Fruit fly (Drosophila melanogaster): ENCODE measurements around the gene CG8132.

CG8132 gene

DNA sequence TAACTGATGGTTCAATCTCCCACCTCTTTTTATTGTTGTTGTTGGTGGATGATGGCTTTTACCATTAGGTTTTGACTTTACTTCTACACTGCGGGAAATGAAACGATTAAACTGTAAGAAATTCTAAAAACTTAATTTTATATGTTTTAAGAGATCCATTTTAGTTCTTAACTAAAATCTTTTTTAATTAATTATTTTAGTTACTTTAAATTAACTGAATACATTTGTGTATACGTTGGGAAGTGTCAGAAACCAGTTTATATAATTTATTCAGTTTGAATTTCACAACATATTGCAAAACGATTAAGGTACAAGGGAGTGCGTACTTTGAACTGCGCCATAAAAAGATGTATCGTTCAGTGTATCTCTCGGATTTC lies 48.0 kb upstream of the CG8132 start (continued):
- TF ChIP-seq CG14050 (GFP tag; IDR thresholded peaks at IDR 0.05): no peak
- peak; percentile 85 for TF ChIP-seq Med (GFP tag)
- TF ChIP-seq hkb (optimal IDR thresholded peaks at IDR 0.05): no peak
- no peak for TF ChIP-seq hkb (GFP tag; IDR thresholded peaks at IDR 0.05)
- no peak for TF ChIP-seq bigmax (GFP tag; optimal IDR thresholded peaks at IDR 0.05)
- TF ChIP-seq Oaz (GFP tag; IDR thresholded peaks at IDR 0.05): no peak
- no peak for TF ChIP-seq CG9215 (GFP tag; IDR thresholded peaks at IDR 0.05)
- TF ChIP-seq repo (GFP tag; optimal IDR thresholded peaks at IDR 0.05): no peak
- TF ChIP-seq Tbp (GFP tag; optimal IDR thresholded peaks at IDR 0.05): no peak
- no peak for TF ChIP-seq Sry-δ (GFP tag; optimal IDR thresholded peaks at IDR 0.05)
- no peak for TF ChIP-seq MBD-R2 (GFP tag; IDR thresholded peaks at IDR 0.05)
- no peak for TF ChIP-seq E2f1 (GFP tag; IDR thresholded peaks at IDR 0.05)
- no peak for TF ChIP-seq CG31441 (GFP tag; IDR thresholded peaks at IDR 0.05)
- TF ChIP-seq ranshi (GFP tag; IDR thresholded peaks at IDR 0.05): no peak
- peak; percentile 90 for TF ChIP-seq fd96Cb (tag; optimal IDR thresholded peaks at IDR 0.05)
- TF ChIP-seq CG15073 (GFP tag; optimal IDR thresholded peaks at IDR 0.05): peak; percentile 10
- TF ChIP-seq CG9876 (GFP tag; optimal IDR thresholded peaks at IDR 0.05): no peak
- TF ChIP-seq da (GFP tag; optimal IDR thresholded peaks at IDR 0.05): no peak
- TF ChIP-seq CG8089 (GFP tag; optimal IDR thresholded peaks at IDR 0.05): peak; percentile 9
- TF ChIP-seq Poxn (GFP tag; IDR thresholded peaks at IDR 0.05): no peak
- TF ChIP-seq tx (GFP tag; optimal IDR thresholded peaks at IDR 0.05): peak; percentile 22
- TF ChIP-seq CG18619 (GFP tag; optimal IDR thresholded peaks at IDR 0.05): peak; percentile 83
- TF ChIP-seq aop (GFP tag; IDR thresholded peaks at IDR 0.05): no peak
- peak in 1 of 3 experiments; percentile 45 for TF ChIP-seq Stat92E (GFP tag; optimal IDR thresholded peaks at IDR 0.05)
- TF ChIP-seq scrt (GFP tag; optimal IDR thresholded peaks at IDR 0.05): peak; percentile 86
- peak; percentile 71 for TF ChIP-seq CG2116 (GFP tag; optimal IDR thresholded peaks at IDR 0.05)
- TF ChIP-seq ab (GFP tag; optimal IDR thresholded peaks at IDR 0.05): no peak
- no peak for TF ChIP-seq CG10959 (GFP tag; IDR thresholded peaks at IDR 0.05)
- TF ChIP-seq CG15514 (GFP tag; optimal IDR thresholded peaks at IDR 0.05): peak; percentile 69
- TF ChIP-seq Dref (GFP tag; IDR thresholded peaks at IDR 0.05): no peak
- peak; percentile 92 for TF ChIP-seq CG30403 (GFP tag; optimal IDR thresholded peaks at IDR 0.05)
- peak; percentile 85 for TF ChIP-seq Fer3 (tag; optimal IDR thresholded peaks at IDR 0.05)
- TF ChIP-seq jumu (GFP tag; optimal IDR thresholded peaks at IDR 0.05): peak; percentile 17
- no peak for TF ChIP-seq sob (GFP tag; IDR thresholded peaks at IDR 0.05)
- TF ChIP-seq crol (GFP tag; IDR thresholded peaks at IDR 0.05): no peak
- peak; percentile 84 for TF ChIP-seq ind (GFP tag; optimal IDR thresholded peaks at IDR 0.05)
- peak; percentile 86 for TF ChIP-seq CG10209 (GFP tag; optimal IDR thresholded peaks at IDR 0.05)
- TF ChIP-seq MESR4 (GFP tag; optimal IDR thresholded peaks at IDR 0.05): no peak
- peak; percentile 49 for TF ChIP-seq chn (GFP tag; optimal IDR thresholded peaks at IDR 0.05)
- TF ChIP-seq CG10543 (GFP tag; optimal IDR thresholded peaks at IDR 0.05): peak; percentile 49
- TF ChIP-seq ato (GFP tag; IDR thresholded peaks at IDR 0.05; ENCODE audit: partially characterized antibody): no peak
- TF ChIP-seq btn (GFP tag; optimal IDR thresholded peaks at IDR 0.05): no peak
- TF ChIP-seq CG13287 (GFP tag; IDR thresholded peaks at IDR 0.05; ENCODE audit: partially characterized antibody): no peak
- peak; percentile 64 for TF ChIP-seq CG8290 (GFP tag; optimal IDR thresholded peaks at IDR 0.05)
- peak in 1 of 2 experiments; percentile 51 for TF ChIP-seq CG8290 (tag; optimal IDR thresholded peaks at IDR 0.05)
- TF ChIP-seq CG14965 (GFP tag; optimal IDR thresholded peaks at IDR 0.05; ENCODE audit: borderline replicate concordance): no peak
- no peak for TF ChIP-seq CG30431 (GFP tag; optimal IDR thresholded peaks at IDR 0.05)
- TF ChIP-seq gce (GFP tag; IDR thresholded peaks at IDR 0.05): no peak
- TF ChIP-seq CG17912 (GFP tag; optimal IDR thresholded peaks at IDR 0.05): no peak
- no peak for TF ChIP-seq Kr (GFP tag; optimal IDR thresholded peaks at IDR 0.05)
- TF ChIP-seq CG3995 (GFP tag; optimal IDR thresholded peaks at IDR 0.05): peak; percentile 39
- TF ChIP-seq Pdp1 (GFP tag; optimal IDR thresholded peaks at IDR 0.05): peak in 1 of 2 experiments; percentile 49
- peak; percentile 89 for TF ChIP-seq Dek (tag; optimal IDR thresholded peaks at IDR 0.05)
